Worm (Caenorhabditis elegans) whole organism, L1 larva: ENCODE data around the gene dhrr-1.
A peak's percentile ranks its signal among the peaks of the same experiment; 100 is the strongest.

Source experiments
- C04F5.9 ChIP-seq: sonication (generic microtip); optimal IDR thresholded peaks from 2 replicates; lab custom pipeline; 2016; ENCODE audit warnings: missing genetic modification characterization, missing compliant biosample characterization
- C16A3.4 ChIP-seq: fragments of 150-350 bp; optimal IDR thresholded peaks from 2 replicates; lab custom pipeline; 2014; ENCODE audit warnings: missing biosample characterization, missing genetic modification characterization
- F16B12.6 ChIP-seq: fragments of 150-350 bp; optimal IDR thresholded peaks from 2 replicates; lab custom pipeline; 2014; ENCODE audit warnings: missing biosample characterization, missing genetic modification characterization
- aha-1 ChIP-seq: fragments of 150-350 bp; optimal IDR thresholded peaks from 2 replicates; lab custom pipeline; 2014; ENCODE audit warnings: missing biosample characterization, missing genetic modification characterization
- alr-1 ChIP-seq: fragments of 200-800 bp; sonication (Bioruptor generic); optimal IDR thresholded peaks from 2 replicates; lab custom pipeline; 2018; ENCODE audit warnings: borderline replicate concordance, mild to moderate bottlenecking, missing genetic modification characterization, missing compliant biosample characterization
- ama-1 ChIP-seq: fragments of 150-350 bp; optimal IDR thresholded peaks from 2 replicates; lab custom pipeline; 2014
- blmp-1 ChIP-seq: fragments of 150-350 bp; optimal IDR thresholded peaks from 2 replicates; lab custom pipeline; 2014; ENCODE audit warnings: missing biosample characterization, missing genetic modification characterization
- ceh-63 ChIP-seq: fragments of 200-800 bp; sonication (Bioruptor generic); optimal IDR thresholded peaks from 2 replicates; lab custom pipeline; 2018; ENCODE audit warnings: mild to moderate bottlenecking, missing genetic modification characterization, missing compliant biosample characterization
- ceh-82 ChIP-seq, 3 experiments: fragments of 150-350 bp in 1 of 3; sonication (generic microtip) in 2 of 3; optimal IDR thresholded peaks; 2 replicates each; lab custom pipeline; 2014 to 2017; ENCODE audit warnings: missing biosample characterization in 3 of 3, missing genetic modification characterization in 3 of 3
- dpl-1 ChIP-seq, 3 experiments: fragments of 150-350 bp in 2 of 3; sonication (generic microtip) in 1 of 3; optimal IDR thresholded peaks; 2 replicates each; lab custom pipeline; 2014 to 2017; ENCODE audit warnings: missing biosample characterization in 3 of 3, missing genetic modification characterization in 3 of 3, missing genetic modification reagents in 3 of 3
- dsc-1 ChIP-seq: sonication (generic microtip); optimal IDR thresholded peaks from 2 replicates; lab custom pipeline; 2016; ENCODE audit warnings: mild to moderate bottlenecking, missing genetic modification characterization, missing compliant biosample characterization
- efl-1 ChIP-seq, 4 experiments: fragments of 150-350 bp; optimal IDR thresholded peaks in 3 of 4; peaks in 1 of 4; 1 replicate in 1 of 4; 2 replicates in 3 of 4; lab custom pipeline; 2014; ENCODE audit warnings: missing biosample characterization in 2 of 4, missing genetic modification characterization in 2 of 4, missing genetic modification reagents in 2 of 4
- egl-13 ChIP-seq: sonication (generic microtip); optimal IDR thresholded peaks from 2 replicates; lab custom pipeline; 2016; ENCODE audit warnings: missing genotype, missing genetic modification reagents, missing genetic modification characterization, missing compliant biosample characterization
- fkh-8 ChIP-seq: sonication (generic microtip); optimal IDR thresholded peaks from 2 replicates; lab custom pipeline; 2016; ENCODE audit warnings: mild to moderate bottlenecking, missing genetic modification characterization, missing compliant biosample characterization
- fos-1 ChIP-seq: fragments of 150-350 bp; optimal IDR thresholded peaks from 2 replicates; lab custom pipeline; 2014; ENCODE audit warnings: missing biosample characterization, missing genetic modification characterization
- hpl-2 ChIP-seq: fragments of 150-350 bp; optimal IDR thresholded peaks from 2 replicates; lab custom pipeline; 2014; ENCODE audit warnings: missing biosample characterization, missing genetic modification reagents, missing genetic modification characterization
- isw-1 ChIP-seq: fragments of 200-800 bp; sonication (Bioruptor generic); IDR thresholded peaks from 2 replicates; pipeline ENCODE4 v1.3.6; 2022; ENCODE audit warnings: missing genetic modification characterization, missing compliant biosample characterization
- jun-1 ChIP-seq: fragments of 150-350 bp; optimal IDR thresholded peaks from 2 replicates; lab custom pipeline; 2014; ENCODE audit warnings: missing biosample characterization, missing genetic modification reagents, missing genetic modification characterization
- lin-14 ChIP-seq: fragments of 200-800 bp; sonication (Bioruptor generic); optimal IDR thresholded peaks from 2 replicates; lab custom pipeline; 2018; ENCODE audit warnings: mild to moderate bottlenecking, missing genetic modification characterization, moderate library complexity, missing compliant biosample characterization
- lin-15B ChIP-seq: fragments of 150-350 bp; sonication (generic microtip); optimal IDR thresholded peaks from 3 replicates; lab custom pipeline; 2014; ENCODE audit warnings: missing biosample characterization, missing genetic modification characterization
- lin-35 ChIP-seq, 2 experiments: fragments of 150-350 bp; optimal IDR thresholded peaks; 2 replicates each; lab custom pipeline; 2014; ENCODE audit warnings: missing biosample characterization in 2 of 2, missing genetic modification characterization in 2 of 2, missing genetic modification reagents in 2 of 2
- lsy-2 ChIP-seq, 2 experiments: fragments of 150-350 bp; optimal IDR thresholded peaks; 2 replicates each; lab custom pipeline; 2014; ENCODE audit warnings: missing biosample characterization in 2 of 2, missing genetic modification characterization in 2 of 2
- mdl-1 ChIP-seq, 2 experiments: fragments of 150-350 bp; optimal IDR thresholded peaks; 2 replicates each; lab custom pipeline; 2014 to 2017; ENCODE audit warnings: missing biosample characterization in 2 of 2, missing genetic modification characterization in 2 of 2, inconsistent platforms in 1 of 2
- mep-1 ChIP-seq: fragments of 150-350 bp; optimal IDR thresholded peaks from 2 replicates; lab custom pipeline; 2014; ENCODE audit warnings: missing biosample characterization, missing genetic modification characterization
- nhr-11 ChIP-seq: fragments of 150-350 bp; optimal IDR thresholded peaks from 2 replicates; lab custom pipeline; 2014; ENCODE audit warnings: missing biosample characterization, missing genetic modification characterization
- nhr-12 ChIP-seq: sonication (generic microtip); optimal IDR thresholded peaks from 2 replicates; lab custom pipeline; 2017; ENCODE audit warnings: missing biosample characterization, missing genetic modification characterization
- nhr-19 ChIP-seq: fragments of 200-800 bp; sonication (Bioruptor generic); conservative IDR thresholded peaks from 2 replicates; pipeline ENCODE4 v1.3.6; 2022; ENCODE audit warnings: missing genetic modification characterization, missing compliant biosample characterization
- nhr-237 ChIP-seq: fragments of 150-350 bp; optimal IDR thresholded peaks from 2 replicates; lab custom pipeline; 2014; ENCODE audit warnings: missing biosample characterization, missing genetic modification characterization
- nhr-71 ChIP-seq: sonication (generic microtip); optimal IDR thresholded peaks from 2 replicates; lab custom pipeline; 2016; ENCODE audit warnings: mild to moderate bottlenecking, missing genetic modification characterization, moderate library complexity, missing compliant biosample characterization
- nhr-77 ChIP-seq: fragments of 150-350 bp; optimal IDR thresholded peaks from 2 replicates; lab custom pipeline; 2014; ENCODE audit warnings: missing biosample characterization, missing genetic modification characterization
- nhr-84 ChIP-seq: sonication (generic microtip); optimal IDR thresholded peaks from 2 replicates; lab custom pipeline; 2017; ENCODE audit warnings: missing biosample characterization, missing genetic modification characterization
- nhr-85 ChIP-seq: sonication (generic microtip); peaks from one replicate; lab custom pipeline; 2016; ENCODE audit warnings: missing genetic modification characterization, inconsistent platforms, missing compliant biosample characterization
- nhr-90 ChIP-seq: sonication (generic microtip); optimal IDR thresholded peaks from 2 replicates; lab custom pipeline; 2016; ENCODE audit warnings: mild to moderate bottlenecking, missing genetic modification characterization, missing compliant biosample characterization; ENCODE audit not compliant: poor library complexity
- pax-3 ChIP-seq: fragments of 200-800 bp; sonication (Bioruptor generic); optimal IDR thresholded peaks from 2 replicates; lab custom pipeline; 2018; ENCODE audit warnings: mild to moderate bottlenecking, missing genetic modification characterization, moderate library complexity, missing compliant biosample characterization
- pqm-1 ChIP-seq: sonication (generic microtip); optimal IDR thresholded peaks from 3 replicates; lab custom pipeline; 2017; ENCODE audit warnings: missing biosample characterization, missing genetic modification characterization
- skn-1 ChIP-seq: fragments of 150-350 bp; optimal IDR thresholded peaks from 2 replicates; lab custom pipeline; 2014; ENCODE audit warnings: missing biosample characterization, missing genetic modification characterization
- snpc-4 ChIP-seq: fragments of 150-350 bp; optimal IDR thresholded peaks from 2 replicates; lab custom pipeline; 2014; ENCODE audit warnings: missing biosample characterization, missing genetic modification characterization
- sptf-1 ChIP-seq: fragments of 150-350 bp; optimal IDR thresholded peaks from 2 replicates; lab custom pipeline; 2014; ENCODE audit warnings: missing biosample characterization, missing genetic modification characterization
- sup-37 ChIP-seq: fragments of 200-800 bp; sonication (Bioruptor generic); optimal IDR thresholded peaks from 2 replicates; lab custom pipeline; 2018; ENCODE audit warnings: mild to moderate bottlenecking, missing genetic modification characterization, missing compliant biosample characterization
- unc-30 ChIP-seq: sonication (generic microtip); optimal IDR thresholded peaks from 2 replicates; lab custom pipeline; 2017; ENCODE audit warnings: missing biosample characterization, missing genetic modification characterization
- unc-86 ChIP-seq: sonication (generic microtip); optimal IDR thresholded peaks from 2 replicates; lab custom pipeline; 2016; ENCODE audit warnings: missing genetic modification characterization, missing compliant biosample characterization
- unc-98 ChIP-seq: fragments of 200-800 bp; sonication (Bioruptor generic); IDR thresholded peaks from 2 replicates; pipeline ENCODE4 v1.3.6; 2022; ENCODE audit warnings: missing genetic modification characterization, missing compliant biosample characterization
- vab-15 ChIP-seq: sonication (generic microtip); optimal IDR thresholded peaks from 2 replicates; lab custom pipeline; 2017; ENCODE audit warnings: missing genotype, mild to moderate bottlenecking, missing genetic modification characterization, missing compliant biosample characterization
- xbp-1 ChIP-seq: sonication (generic microtip); optimal IDR thresholded peaks from 2 replicates; lab custom pipeline; 2016; ENCODE audit warnings: missing genetic modification characterization, missing compliant biosample characterization
- zip-4 ChIP-seq: fragments of 200-800 bp; sonication (Bioruptor generic); optimal IDR thresholded peaks from 2 replicates; lab custom pipeline; 2018; ENCODE audit warnings: mild to moderate bottlenecking, missing genetic modification characterization, moderate library complexity, missing compliant biosample characterization
- ztf-4 ChIP-seq: fragments of 150-350 bp; optimal IDR thresholded peaks from 2 replicates; lab custom pipeline; 2014; ENCODE audit warnings: missing biosample characterization, missing genetic modification characterization

Gene dhrr-1

DNA sequence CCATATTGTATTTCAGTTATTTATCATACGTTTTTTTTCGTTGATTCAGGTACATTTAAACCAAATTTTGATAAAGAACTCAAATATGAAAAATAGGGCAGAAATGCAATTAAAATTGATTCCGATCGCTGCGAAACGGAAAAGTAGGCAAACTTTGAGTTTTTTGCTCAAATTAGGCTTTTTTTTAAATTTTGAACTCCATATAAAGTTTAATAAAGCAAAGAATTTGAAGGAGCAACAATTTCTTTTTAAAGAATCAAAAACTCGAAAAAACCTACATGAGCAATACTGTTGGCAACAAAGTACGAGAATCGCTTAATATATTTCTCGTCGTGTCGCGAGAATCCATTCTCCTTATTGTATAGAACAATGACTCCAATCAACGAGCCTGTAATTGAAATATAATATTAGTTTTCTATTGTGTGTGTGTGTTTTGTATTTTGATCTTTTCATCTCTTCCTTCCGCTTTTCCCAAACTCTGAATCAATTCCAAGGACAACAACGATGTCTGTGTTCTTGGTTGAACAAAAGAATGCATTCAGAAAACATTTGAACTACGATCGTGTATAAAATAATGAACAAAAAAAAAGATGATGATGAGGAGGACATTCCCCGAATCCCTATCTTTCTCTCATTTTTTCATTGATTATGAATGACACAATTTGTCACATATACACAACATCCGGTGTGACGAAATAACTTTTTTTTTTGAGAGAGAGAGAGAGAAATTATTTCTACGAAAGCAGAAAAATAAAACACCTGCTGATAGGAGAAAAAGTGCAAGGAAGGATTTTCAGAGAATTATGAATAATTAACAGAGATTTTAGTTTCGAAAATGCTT, 34.3 kb downstream of the dhrr-1 start:
- TF ChIP-seq ama-1 (no peak), fkh-8 (tag; lab: Kevin White, UChicago) (peak; percentile 53), mep-1 (peak; percentile 13), unc-86 (peak; percentile 16), nhr-90 (tag; lab: Kevin White, UChicago) (peak; percentile 20), nhr-85 (tag; lab: Kevin White, UChicago) (no peak), nhr-71 (tag; lab: Kevin White, UChicago) (peak; percentile 61), C04F5.9 (no peak), sptf-1 (tag; lab: Kevin White, UChicago) (no peak), alr-1 (tag; lab: Kevin White, UChicago) (no peak), lin-14 (GFP tag; lab: Kevin White, UChicago) (peak; percentile 47), pqm-1 (no peak), zip-4 (GFP tag; lab: Kevin White, UChicago) (no peak), aha-1 (no peak), snpc-4 (tag; lab: Kevin White, UChicago) (no peak), ztf-4 (tag; lab: Kevin White, UChicago) (no peak), dsc-1 (tag; lab: Kevin White, UChicago) (peak; percentile 25), xbp-1 (tag; lab: Kevin White, UChicago) (no peak), skn-1 (tag; lab: Kevin White, UChicago) (peak; percentile 18), efl-1 (optimal IDR thresholded peaks at IDR 0.05; lab: Kevin White, UChicago) (no peak), efl-1 (GFP tag; optimal IDR thresholded peaks at IDR 0.05 in 1 of 2; lab: Kevin White, UChicago) (peak in 1 of 2 experiments; percentile 75), nhr-11 (tag; lab: Kevin White, UChicago) (no peak), dpl-1 (GFP tag; optimal IDR thresholded peaks at IDR 0.05; lab: Kevin White, UChicago) (no peak), blmp-1 (tag; lab: Kevin White, UChicago) (peak; percentile 17), sup-37 (GFP tag; lab: Kevin White, UChicago) (no peak), pax-3 (tag; lab: Kevin White, UChicago) (no peak)
- TF ChIP-seq, all 84 proteins: peak for 10

DNA sequence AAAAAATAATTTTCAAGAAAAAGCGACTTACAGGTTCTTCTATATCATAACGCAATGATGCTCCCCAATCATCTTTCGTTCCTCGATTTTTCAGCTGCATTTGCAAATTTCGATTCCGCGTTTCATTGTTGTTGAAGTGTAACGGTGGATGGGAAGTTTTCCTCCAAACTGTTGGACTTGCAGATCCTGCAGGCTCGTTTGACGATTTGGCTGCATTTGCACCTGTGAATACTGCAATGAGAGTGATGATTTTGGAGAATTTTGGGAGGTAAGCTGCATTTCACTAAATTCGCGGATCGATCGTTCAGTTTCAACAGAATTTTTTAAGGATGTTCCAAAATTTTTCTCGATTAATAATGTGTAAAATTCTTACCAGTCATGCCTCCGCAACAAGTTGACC, 36.4 kb downstream of the dhrr-1 start:
- TF ChIP-seq F16B12.6 (tag; lab: Kevin White, UChicago): no peak
- TF ChIP-seq fos-1 (tag; lab: Kevin White, UChicago): no peak
- no peak for TF ChIP-seq vab-15 (tag; lab: Kevin White, UChicago)
- TF ChIP-seq zip-4 (GFP tag; lab: Kevin White, UChicago): no peak
- TF ChIP-seq ztf-4 (tag; lab: Kevin White, UChicago): no peak
- no peak for TF ChIP-seq unc-98
- no peak for TF ChIP-seq nhr-77 (tag; lab: Kevin White, UChicago)
- TF ChIP-seq fkh-8 (tag; lab: Kevin White, UChicago): no peak

DNA sequence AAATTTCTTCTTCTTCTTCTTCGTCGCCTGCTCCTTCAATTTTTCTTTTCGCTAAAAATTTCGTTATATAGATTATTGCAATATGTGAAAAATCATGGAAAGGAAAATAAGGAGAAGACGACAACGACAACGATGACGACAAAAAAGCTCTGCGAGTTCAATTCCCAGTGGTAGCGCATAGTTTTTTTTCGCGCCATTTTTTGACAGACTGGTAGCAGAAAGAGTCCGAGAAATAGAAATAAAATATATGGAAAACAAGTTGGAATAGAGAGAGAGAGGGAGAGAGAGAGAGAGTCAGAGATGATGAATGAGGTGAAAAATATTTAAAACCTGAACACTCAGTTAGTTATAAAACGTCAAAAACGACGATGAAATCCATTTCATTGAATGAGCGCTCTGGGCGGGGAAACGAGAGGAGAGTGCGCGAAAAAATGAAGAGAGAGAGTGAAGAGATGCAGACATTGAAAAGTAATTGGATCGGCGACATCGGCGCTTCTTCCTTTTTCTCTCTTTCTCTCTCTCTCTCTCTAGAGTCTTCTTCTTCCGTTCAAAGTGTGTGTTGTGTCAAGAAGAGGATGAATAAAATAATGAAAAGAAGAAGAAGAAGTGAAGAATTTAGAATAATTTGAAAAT, 37.5 kb downstream of the dhrr-1 start, which contains the start of gene pde-2:
Gene pde-2 (minus strand): TSS at position 51 of the 633 bp plus-strand sequence.
- TF ChIP-seq pax-3 (tag; lab: Kevin White, UChicago): no peak
- TF ChIP-seq C16A3.4 (tag; lab: Kevin White, UChicago): peak; percentile 14
- TF ChIP-seq lin-15B (tag; lab: Kevin White, UChicago): no peak
- TF ChIP-seq isw-1 (GFP tag; lab: Robert Waterston, UW): no peak
- TF ChIP-seq lin-35 (GFP tag; optimal IDR thresholded peaks at IDR 0.05; lab: Kevin White, UChicago): peak; percentile 8 to 45
- no peak for TF ChIP-seq jun-1
- TF ChIP-seq dsc-1 (tag; lab: Kevin White, UChicago): peak; percentile 26
- TF ChIP-seq nhr-84 (tag; lab: Kevin White, UChicago): no peak
- no peak for TF ChIP-seq nhr-77 (tag; lab: Kevin White, UChicago)
- no peak for TF ChIP-seq zip-4 (GFP tag; lab: Kevin White, UChicago)
- peak; percentile 47 to 64 for TF ChIP-seq lsy-2 (tag; optimal IDR thresholded peaks at IDR 0.05; lab: Kevin White, UChicago)
- no peak for TF ChIP-seq snpc-4 (tag; lab: Kevin White, UChicago)
- peak; percentile 28 for TF ChIP-seq xbp-1 (tag; lab: Kevin White, UChicago)
- TF ChIP-seq ama-1: no peak
- peak; percentile 35; the same call in 1 of the 2 replicates for TF ChIP-seq nhr-19 (GFP tag; lab: Robert Waterston, UW)
- no peak for TF ChIP-seq sptf-1 (tag; lab: Kevin White, UChicago)
- no peak for TF ChIP-seq unc-30 (tag; lab: Kevin White, UChicago)
- peak in 1 of 2 experiments; percentile 32 for TF ChIP-seq mdl-1 (tag; optimal IDR thresholded peaks at IDR 0.05; lab: Kevin White, UChicago)
- TF ChIP-seq ceh-63: no peak
- peak in 2 of 3 experiments; percentile 34 to 37 for TF ChIP-seq ceh-82 (tag; optimal IDR thresholded peaks at IDR 0.05; lab: Kevin White, UChicago)
- no peak for TF ChIP-seq hpl-2 (GFP tag; lab: Kevin White, UChicago)
- no peak for TF ChIP-seq F16B12.6 (tag; lab: Kevin White, UChicago)
- no peak for TF ChIP-seq nhr-12 (tag; lab: Kevin White, UChicago)
- TF ChIP-seq nhr-237: no peak
- TF ChIP-seq egl-13 (tag; lab: Kevin White, UChicago): no peak
- no peak for TF ChIP-seq pqm-1
